Fruit fly (Drosophila melanogaster): Measurements from ENCODE around the gene Nlp.
A peak's percentile ranks its signal among the peaks of the same experiment; 100 is the strongest.

Nlp gene

DNA sequence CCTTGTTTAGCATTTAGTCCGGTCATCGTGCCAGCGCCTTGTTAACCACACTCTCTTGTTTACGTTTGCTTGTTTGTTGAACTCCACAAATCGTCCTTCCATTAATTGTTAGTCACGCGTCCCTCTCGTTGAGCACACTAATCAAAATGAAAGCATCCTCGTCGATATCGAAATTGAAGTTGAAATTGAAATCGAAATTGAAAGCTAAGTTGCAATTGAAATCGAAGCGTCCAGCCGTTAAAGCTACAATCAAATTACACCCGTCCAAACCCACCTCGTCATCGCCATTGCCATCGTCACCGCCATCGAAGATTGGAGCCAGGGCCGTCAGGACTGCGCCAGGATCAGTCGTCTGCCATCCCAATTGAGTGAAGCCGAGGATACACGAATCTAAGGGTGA lies 18.9 kb downstream of the Nlp start:
- TF ChIP-seq bab1 (GFP tag; optimal IDR thresholded peaks at IDR 0.05): no peak
- no peak for TF ChIP-seq Mnt (GFP tag; optimal IDR thresholded peaks at IDR 0.05)
- TF ChIP-seq CG33017 (tag; optimal IDR thresholded peaks at IDR 0.05): no peak
- no peak for TF ChIP-seq cnc (optimal IDR thresholded peaks at IDR 0.05)
- TF ChIP-seq CG7045 (GFP tag; optimal IDR thresholded peaks at IDR 0.05): no peak
- no peak for TF ChIP-seq toe (GFP tag; optimal IDR thresholded peaks at IDR 0.05)

DNA sequence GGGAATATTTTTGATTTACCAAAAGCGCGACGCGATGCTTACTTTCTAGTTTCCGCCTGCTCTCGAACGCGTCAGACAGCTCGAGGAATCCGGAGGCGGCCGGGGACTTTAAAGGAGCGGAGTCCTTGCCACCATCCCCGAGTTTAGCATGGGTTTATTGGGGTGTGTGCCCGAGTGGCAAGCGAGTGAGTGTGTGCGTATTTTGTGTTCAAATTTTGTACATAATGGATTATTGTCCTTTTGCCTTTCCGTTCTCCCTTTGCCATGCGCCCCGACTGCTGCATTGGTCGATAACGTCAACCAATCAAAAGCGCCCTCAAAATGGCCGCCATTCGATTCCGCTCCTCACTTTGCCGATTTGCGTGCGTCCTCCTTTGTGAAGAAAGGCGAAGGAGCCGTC lies 25.5 kb downstream of the Nlp start:
- TF ChIP-seq Clk (GFP tag; optimal IDR thresholded peaks at IDR 0.05): no peak
- TF ChIP-seq ovo (GFP tag; optimal IDR thresholded peaks at IDR 0.05): no peak
- TF ChIP-seq cnc (optimal IDR thresholded peaks at IDR 0.05): no peak
- TF ChIP-seq CG1620 (GFP tag; optimal IDR thresholded peaks at IDR 0.05): no peak
- TF ChIP-seq Mnt (GFP tag; optimal IDR thresholded peaks at IDR 0.05): no peak
- TF ChIP-seq toe (GFP tag; optimal IDR thresholded peaks at IDR 0.05): no peak
- no peak for TF ChIP-seq CG12768 (GFP tag; optimal IDR thresholded peaks at IDR 0.05)
- no peak for TF ChIP-seq Hr96 (GFP tag; optimal IDR thresholded peaks at IDR 0.05)
- no peak for TF ChIP-seq CG5204 (GFP tag; optimal IDR thresholded peaks at IDR 0.05)
- no peak for TF ChIP-seq kay (GFP tag; ENCODE audit: borderline replicate concordance)
- TF ChIP-seq CG14711 (tag; optimal IDR thresholded peaks at IDR 0.05): no peak
- no peak for TF ChIP-seq Crg-1 (GFP tag; optimal IDR thresholded peaks at IDR 0.05)
- no peak for TF ChIP-seq tj (GFP tag; optimal IDR thresholded peaks at IDR 0.05)
- TF ChIP-seq CG7045 (GFP tag; optimal IDR thresholded peaks at IDR 0.05): no peak

DNA sequence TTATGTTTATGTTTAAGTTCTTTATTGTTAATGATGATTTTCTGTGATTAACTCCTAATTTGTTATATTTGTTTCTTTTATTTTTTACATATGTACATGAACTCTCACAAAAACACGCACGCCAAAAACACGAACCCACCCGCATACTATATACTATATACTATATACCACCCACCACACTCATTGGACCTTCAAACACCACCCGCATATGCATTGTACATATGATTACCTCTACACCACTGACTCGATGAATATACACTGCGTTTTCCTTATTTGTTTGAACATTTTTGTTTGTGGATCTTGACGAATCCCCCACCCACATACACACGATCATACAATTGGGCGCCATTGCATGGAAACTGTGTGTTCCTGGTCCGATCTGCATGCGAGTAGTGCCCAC lies 27.7 kb downstream of the Nlp start:
- TF ChIP-seq Clk (GFP tag; optimal IDR thresholded peaks at IDR 0.05) (no peak), cic (GFP tag; optimal IDR thresholded peaks at IDR 0.05) (no peak), ovo (GFP tag; optimal IDR thresholded peaks at IDR 0.05) (no peak), CG7101 (tag; optimal IDR thresholded peaks at IDR 0.05) (no peak), bab1 (GFP tag; optimal IDR thresholded peaks at IDR 0.05) (no peak), CG12768 (GFP tag; optimal IDR thresholded peaks at IDR 0.05) (no peak), CG11617 (GFP tag; optimal IDR thresholded peaks at IDR 0.05) (no peak), Crg-1 (GFP tag; optimal IDR thresholded peaks at IDR 0.05) (no peak), CG33017 (tag; optimal IDR thresholded peaks at IDR 0.05) (no peak), CG1620 (GFP tag; optimal IDR thresholded peaks at IDR 0.05) (no peak), tj (GFP tag; optimal IDR thresholded peaks at IDR 0.05) (no peak), cnc (optimal IDR thresholded peaks at IDR 0.05) (no peak), toe (GFP tag; optimal IDR thresholded peaks at IDR 0.05) (no peak), Mnt (GFP tag; optimal IDR thresholded peaks at IDR 0.05) (no peak), Hr96 (GFP tag; optimal IDR thresholded peaks at IDR 0.05) (no peak), CG7045 (GFP tag; optimal IDR thresholded peaks at IDR 0.05) (no peak), CG5204 (GFP tag; optimal IDR thresholded peaks at IDR 0.05) (no peak), pad (GFP tag; optimal IDR thresholded peaks at IDR 0.05) (no peak), kay (GFP tag; ENCODE audit: borderline replicate concordance) (no peak), CG14711 (tag; optimal IDR thresholded peaks at IDR 0.05) (no peak)

DNA sequence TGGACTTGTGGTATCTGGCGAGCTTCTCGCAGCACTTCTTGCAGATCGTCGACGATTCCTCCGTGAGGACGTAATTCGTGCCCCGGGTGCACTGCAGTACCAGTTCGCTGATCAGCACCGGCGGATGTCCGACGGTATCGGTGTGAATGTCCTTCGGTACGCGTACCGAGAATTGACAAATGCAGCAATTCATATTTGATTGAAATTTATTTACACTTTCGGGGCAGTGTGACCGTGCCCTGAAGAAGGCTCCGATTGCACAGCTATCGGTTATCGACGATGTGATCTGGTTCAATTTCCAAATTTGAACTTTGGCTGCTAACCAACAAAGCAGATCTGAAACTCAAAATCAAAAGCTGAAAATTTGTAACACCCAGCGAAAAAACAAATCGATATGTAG lies 32.0 kb downstream of the Nlp start, which contains the start of gene ZIPIC:
Gene ZIPIC, minus strand, starts transcription at position 262 of the 400 bp plus-strand sequence.
- no peak for TF ChIP-seq Clk (GFP tag; optimal IDR thresholded peaks at IDR 0.05)
- TF ChIP-seq Hr96 (GFP tag; optimal IDR thresholded peaks at IDR 0.05): no peak
- no peak for TF ChIP-seq ovo (GFP tag; optimal IDR thresholded peaks at IDR 0.05)
- no peak for TF ChIP-seq CG7045 (GFP tag; optimal IDR thresholded peaks at IDR 0.05)
- TF ChIP-seq CG33017 (tag; optimal IDR thresholded peaks at IDR 0.05): no peak
- no peak for TF ChIP-seq CG11617 (GFP tag; optimal IDR thresholded peaks at IDR 0.05)
- TF ChIP-seq cnc (optimal IDR thresholded peaks at IDR 0.05): no peak
- TF ChIP-seq Mnt (GFP tag; optimal IDR thresholded peaks at IDR 0.05): no peak
- no peak for TF ChIP-seq Crg-1 (GFP tag; optimal IDR thresholded peaks at IDR 0.05)
- TF ChIP-seq tj (GFP tag; optimal IDR thresholded peaks at IDR 0.05): no peak

DNA sequence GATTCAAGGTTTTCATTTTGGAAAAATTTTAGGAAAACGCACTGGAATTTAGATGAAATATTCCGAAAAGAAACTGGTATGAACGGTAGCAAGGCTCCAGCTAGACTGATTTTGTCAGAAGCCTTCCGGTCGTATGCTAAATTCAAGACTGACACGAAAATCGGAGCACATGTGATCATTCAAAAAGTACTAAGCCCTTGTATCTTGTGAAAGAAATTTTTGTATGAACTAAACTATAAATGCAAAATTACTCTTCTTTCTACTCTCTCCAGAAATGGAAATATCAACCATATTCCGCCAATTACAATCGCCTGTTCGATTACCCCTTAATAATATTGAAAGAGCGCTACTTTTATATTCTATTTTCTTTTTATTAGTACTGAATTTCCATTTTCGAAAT lies 33.0 kb downstream of the Nlp start, which contains the start of gene ocn:
Gene ocn, minus strand, starts transcription at position 101 of the 400 bp plus-strand sequence.
- TF ChIP-seq tj (GFP tag; optimal IDR thresholded peaks at IDR 0.05) (no peak), cic (GFP tag; optimal IDR thresholded peaks at IDR 0.05) (no peak), Crg-1 (GFP tag; optimal IDR thresholded peaks at IDR 0.05) (no peak), pad (GFP tag; optimal IDR thresholded peaks at IDR 0.05) (no peak), CG7045 (GFP tag; optimal IDR thresholded peaks at IDR 0.05) (no peak), CG1620 (GFP tag; optimal IDR thresholded peaks at IDR 0.05) (no peak), cnc (optimal IDR thresholded peaks at IDR 0.05) (no peak), Hr96 (GFP tag; optimal IDR thresholded peaks at IDR 0.05) (no peak), bab1 (GFP tag; optimal IDR thresholded peaks at IDR 0.05) (no peak), CG11617 (GFP tag; optimal IDR thresholded peaks at IDR 0.05) (no peak), CG12768 (GFP tag; optimal IDR thresholded peaks at IDR 0.05) (no peak), toe (GFP tag; optimal IDR thresholded peaks at IDR 0.05) (no peak)

DNA sequence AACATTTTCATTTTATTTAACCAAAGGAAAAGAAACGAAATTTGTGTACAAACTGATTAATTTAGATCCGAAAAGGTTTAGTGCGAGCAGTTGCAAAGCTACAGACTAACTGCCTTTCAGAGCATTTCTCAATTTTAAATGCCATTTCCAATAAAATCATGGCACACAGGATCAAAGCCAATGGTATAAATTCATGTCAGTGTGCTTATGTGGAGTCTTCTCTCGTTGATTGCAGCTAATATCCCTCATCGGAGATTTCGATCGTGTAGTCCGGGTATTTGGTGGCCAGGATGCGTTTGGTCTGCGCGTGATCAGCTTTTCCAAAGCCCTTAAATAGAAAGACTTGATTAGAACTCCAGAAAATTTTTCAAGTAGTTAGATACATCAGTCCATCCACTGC lies 34.0 kb downstream of the Nlp start, which contains the start of gene janB:
Gene janB, minus strand, starts transcription at position 101 of the 400 bp plus-strand sequence.
- TF ChIP-seq CG7045 (GFP tag; optimal IDR thresholded peaks at IDR 0.05): no peak
- TF ChIP-seq CG12768 (GFP tag; optimal IDR thresholded peaks at IDR 0.05): no peak
- TF ChIP-seq bab1 (GFP tag; optimal IDR thresholded peaks at IDR 0.05): no peak
- TF ChIP-seq Mnt (GFP tag; optimal IDR thresholded peaks at IDR 0.05): no peak

DNA sequence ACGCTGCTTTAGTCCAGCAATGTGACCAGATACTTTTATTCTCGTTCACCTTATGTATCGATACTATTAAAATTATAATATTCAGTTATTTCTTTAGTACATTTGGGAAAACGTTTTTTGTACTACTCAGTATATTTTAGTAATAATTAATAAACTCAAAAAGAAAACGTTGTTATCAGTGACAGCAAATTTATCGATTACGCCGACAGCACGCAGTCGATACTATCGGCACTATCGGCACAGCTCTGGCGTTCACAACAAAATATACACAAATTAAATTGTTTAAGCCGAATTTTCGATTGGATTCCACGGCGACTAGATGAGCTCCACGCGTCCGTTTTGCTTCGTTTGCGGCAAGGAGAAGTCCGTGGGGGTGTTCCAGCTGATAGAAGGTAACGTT lies 34.9 kb downstream of the Nlp start, which contains the start of the genes janA, Sry-alpha and Sry-beta:
Gene janA, minus strand, starts transcription at position 40 of the 400 bp plus-strand sequence.
Gene Sry-alpha, plus strand, starts transcription at position 226 of the 400 bp plus-strand sequence.
Gene Sry-beta, plus strand, starts transcription at position 226 of the 400 bp plus-strand sequence.
- TF ChIP-seq CG1620 (GFP tag; optimal IDR thresholded peaks at IDR 0.05) (peak; percentile 45), bab1 (GFP tag; optimal IDR thresholded peaks at IDR 0.05) (peak; percentile 65), Mnt (GFP tag; optimal IDR thresholded peaks at IDR 0.05) (peak; percentile 33), CG5204 (GFP tag; optimal IDR thresholded peaks at IDR 0.05) (no peak), CG12768 (GFP tag; optimal IDR thresholded peaks at IDR 0.05) (no peak), CG11617 (GFP tag; optimal IDR thresholded peaks at IDR 0.05) (peak; percentile 20), CG7101 (tag; optimal IDR thresholded peaks at IDR 0.05) (peak; percentile 0), Crg-1 (GFP tag; optimal IDR thresholded peaks at IDR 0.05) (peak; percentile 45), cnc (optimal IDR thresholded peaks at IDR 0.05) (no peak), CG14711 (tag; optimal IDR thresholded peaks at IDR 0.05) (peak; percentile 19)
